Fruit fly (Drosophila melanogaster) whole organism, embryonic: ENCODE data around the gene mei-218.
A peak's percentile ranks its signal among the peaks of the same experiment; 100 is the strongest.

Experiments
- Abd-B ChIP-seq: fragments of 200-800 bp; sonication (Bioruptor generic); optimal IDR thresholded peaks from 2 replicates; lab custom pipeline; 2018; ENCODE audit warnings: missing biosample characterization, mild to moderate bottlenecking, missing genetic modification characterization, moderate library complexity
- Atf3 ChIP-seq: fragments of 200-800 bp; sonication (Bioruptor generic); optimal IDR thresholded peaks from 3 replicates; lab custom pipeline; 2016; ENCODE audit warnings: missing biosample characterization, missing genetic modification characterization
- CG10565 ChIP-seq: fragments of 200-800 bp; sonication (Bioruptor generic); optimal IDR thresholded peaks from 3 replicates; lab custom pipeline; 2016; ENCODE audit warnings: missing biosample characterization, mild to moderate bottlenecking, missing genetic modification characterization
- CG10654 ChIP-seq: fragments of 200-800 bp; sonication (Bioruptor generic); optimal IDR thresholded peaks from 2 replicates; lab custom pipeline; 2016; ENCODE audit warnings: missing biosample characterization, missing genetic modification characterization
- CG12744 ChIP-seq: fragments of 200-800 bp; sonication (Bioruptor generic); optimal IDR thresholded peaks from 2 replicates; lab custom pipeline; 2016; ENCODE audit warnings: missing biosample characterization, missing genetic modification characterization
- CG12942 ChIP-seq: fragments of 200-800 bp; sonication (Bioruptor generic); optimal IDR thresholded peaks from 3 replicates; lab custom pipeline; 2016; ENCODE audit warnings: missing biosample characterization, missing genetic modification characterization
- CG14014 ChIP-seq: fragments of 200-800 bp; sonication (Bioruptor generic); IDR thresholded peaks from 2 replicates; pipeline ENCODE4 v1.3.6; 2022; ENCODE audit warnings: missing biosample characterization, missing genetic modification characterization
- CG14667 ChIP-seq: fragments of 200-800 bp; sonication (Bioruptor generic); IDR thresholded peaks from 2 replicates; pipeline ENCODE4 v1.3.6; 2022; ENCODE audit warnings: missing biosample characterization, missing genetic modification characterization
- CG15011 ChIP-seq: fragments of 200-800 bp; sonication (Bioruptor generic); optimal IDR thresholded peaks from 3 replicates; lab custom pipeline; 2018; ENCODE audit warnings: missing biosample characterization, mild to moderate bottlenecking, missing genetic modification characterization
- CG17359 ChIP-seq: fragments of 200-800 bp; sonication (Bioruptor generic); optimal IDR thresholded peaks from 3 replicates; lab custom pipeline; 2018; ENCODE audit warnings: missing biosample characterization, mild to moderate bottlenecking, missing genetic modification characterization, moderate library complexity
- CG2120 ChIP-seq: fragments of 200-800 bp; sonication (Bioruptor generic); optimal IDR thresholded peaks from 3 replicates; lab custom pipeline; 2016; ENCODE audit warnings: missing biosample characterization, missing genetic modification characterization
- CG32767 ChIP-seq: fragments of 200-800 bp; sonication (Bioruptor generic); IDR thresholded peaks from 2 replicates; pipeline ENCODE4 v1.3.6; 2022; ENCODE audit warnings: missing biosample characterization, missing genetic modification characterization
- CG32772 ChIP-seq: fragments of 200-800 bp; sonication (Bioruptor generic); IDR thresholded peaks from 2 replicates; pipeline ENCODE4 v1.3.6; 2022; ENCODE audit warnings: missing biosample characterization, missing genetic modification characterization
- CG3281 ChIP-seq: fragments of 200-800 bp; sonication (Bioruptor generic); optimal IDR thresholded peaks from 3 replicates; lab custom pipeline; 2017; ENCODE audit warnings: missing biosample characterization, mild to moderate bottlenecking, missing genetic modification characterization
- CG33213 ChIP-seq: fragments of 200-800 bp; sonication (Bioruptor generic); optimal IDR thresholded peaks from 3 replicates; lab custom pipeline; 2016; ENCODE audit warnings: missing biosample characterization, missing genetic modification characterization
- CG34422 ChIP-seq: fragments of 200-800 bp; sonication (Bioruptor generic); IDR thresholded peaks from 3 replicates; pipeline ENCODE4 v1.3.6; 2022; ENCODE audit warnings: missing biosample characterization, missing genetic modification characterization
- CG6272 ChIP-seq: fragments of 200-800 bp; sonication (Bioruptor generic); IDR thresholded peaks from 2 replicates; pipeline ENCODE4 v1.3.6; 2022; ENCODE audit warnings: missing biosample characterization, missing genetic modification characterization
- CG7987 ChIP-seq: fragments of 200-800 bp; sonication (Bioruptor generic); optimal IDR thresholded peaks from 2 replicates; lab custom pipeline; 2018; ENCODE audit warnings: missing biosample characterization, mild to moderate bottlenecking, missing genetic modification characterization, moderate library complexity
- CG8089 ChIP-seq: fragments of 200-800 bp; sonication (Bioruptor generic); optimal IDR thresholded peaks from 3 replicates; lab custom pipeline; 2016; ENCODE audit warnings: missing biosample characterization, missing genetic modification characterization
- CG9215 ChIP-seq: fragments of 200-800 bp; sonication (Bioruptor generic); IDR thresholded peaks from 2 replicates; pipeline ENCODE4 v1.3.6; 2022; ENCODE audit warnings: missing biosample characterization, missing genetic modification characterization
- CG9817 ChIP-seq: fragments of 200-800 bp; sonication (Bioruptor generic); optimal IDR thresholded peaks from 2 replicates; lab custom pipeline; 2018; ENCODE audit warnings: missing biosample characterization, mild to moderate bottlenecking, missing genetic modification characterization, moderate library complexity
- Drgx ChIP-seq: fragments of 200-800 bp; sonication (Bioruptor generic); IDR thresholded peaks from 2 replicates; pipeline ENCODE4 v1.3.6; 2022; ENCODE audit warnings: missing biosample characterization, missing genetic modification characterization
- ERR ChIP-seq: fragments of 200-800 bp; sonication (Bioruptor generic); optimal IDR thresholded peaks from 2 replicates; lab custom pipeline; 2016; ENCODE audit warnings: missing biosample characterization, missing genetic modification characterization
- HLHmδ ChIP-seq: fragments of 200-800 bp; sonication (Bioruptor generic); optimal IDR thresholded peaks from 2 replicates; lab custom pipeline; 2018; ENCODE audit warnings: missing biosample characterization, mild to moderate bottlenecking, missing genetic modification characterization, moderate library complexity
- MTF-1 ChIP-seq: fragments of 200-800 bp; sonication (Bioruptor generic); optimal IDR thresholded peaks from 2 replicates; lab custom pipeline; 2018; ENCODE audit warnings: missing biosample characterization, mild to moderate bottlenecking, missing genetic modification characterization, borderline replicate concordance
- Rfx ChIP-seq: fragments of 200-800 bp; sonication (Bioruptor generic); IDR thresholded peaks from 2 replicates; pipeline ENCODE4 v1.3.6; 2022; ENCODE audit warnings: missing biosample characterization, missing genetic modification characterization
- Scr ChIP-seq: fragments of 200-800 bp; sonication (Bioruptor generic); IDR thresholded peaks from 2 replicates; pipeline ENCODE4 v1.3.6; 2022; ENCODE audit warnings: missing biosample characterization, missing genetic modification characterization; ENCODE audit not compliant: partially characterized antibody
- Six4 ChIP-seq: fragments of 200-800 bp; sonication (Bioruptor generic); optimal IDR thresholded peaks from 2 replicates; lab custom pipeline; 2016; ENCODE audit warnings: missing biosample characterization, missing genetic modification characterization
- Usf ChIP-seq: fragments of 200-800 bp; sonication (Bioruptor generic); optimal IDR thresholded peaks from 2 replicates; lab custom pipeline; 2017; ENCODE audit warnings: missing genotype, missing biosample characterization, missing genetic modification characterization
- YL-1 ChIP-seq: fragments of 200-800 bp; sonication (Bioruptor generic); optimal IDR thresholded peaks from 3 replicates; lab custom pipeline; 2017; ENCODE audit warnings: missing biosample characterization, mild to moderate bottlenecking, missing genetic modification characterization
- ac ChIP-seq: fragments of 200-800 bp; sonication (Bioruptor generic); optimal IDR thresholded peaks from 3 replicates; lab custom pipeline; 2017; ENCODE audit warnings: missing biosample characterization, mild to moderate bottlenecking, missing genetic modification characterization
- btn ChIP-seq: fragments of 200-800 bp; sonication (Bioruptor generic); optimal IDR thresholded peaks from 2 replicates; lab custom pipeline; 2016; ENCODE audit warnings: missing biosample characterization, missing genetic modification characterization
- cad ChIP-seq: fragments of >200 bp; optimal IDR thresholded peaks from 2 replicates; lab custom pipeline; 2017; ENCODE audit warnings: missing biosample characterization, missing genetic modification characterization
- cg ChIP-seq: fragments of 200-800 bp; sonication (Bioruptor generic); optimal IDR thresholded peaks from 3 replicates; lab custom pipeline; 2019; ENCODE audit warnings: missing biosample characterization, mild to moderate bottlenecking, missing genetic modification characterization, moderate library complexity
- chinmo ChIP-seq: fragments of 200-800 bp; sonication (Bioruptor generic); IDR thresholded peaks from 4 replicates; pipeline ENCODE4 v1.3.6; 2022; ENCODE audit warnings: missing biosample characterization, missing genetic modification characterization; ENCODE audit not compliant: partially characterized antibody
- eve ChIP-seq, 2 experiments: fragments of >200 bp; optimal IDR thresholded peaks; 2 replicates each; lab custom pipeline; 2017; ENCODE audit warnings: missing biosample characterization in 2 of 2, missing genetic modification characterization in 2 of 2
- eyg ChIP-seq: fragments of 200-800 bp; sonication (Bioruptor generic); optimal IDR thresholded peaks from 3 replicates; lab custom pipeline; 2016; ENCODE audit warnings: missing biosample characterization, missing genetic modification characterization
- grn ChIP-seq: fragments of 200-800 bp; sonication (Bioruptor generic); optimal IDR thresholded peaks from 3 replicates; lab custom pipeline; 2017; ENCODE audit warnings: missing biosample characterization, missing genetic modification characterization
- ham ChIP-seq: fragments of 200-800 bp; sonication (Bioruptor generic); IDR thresholded peaks from 2 replicates; pipeline ENCODE4 v1.3.6; 2022; ENCODE audit warnings: missing biosample characterization, missing genetic modification characterization
- insv ChIP-seq, 2 experiments: fragments of 200-800 bp; sonication (Bioruptor generic); optimal IDR thresholded peaks; 3 replicates each; lab custom pipeline; 2016 to 2018; ENCODE audit warnings: missing biosample characterization in 2 of 2, missing genetic modification characterization in 2 of 2
- inv ChIP-seq: fragments of 200-800 bp; sonication (Bioruptor generic); IDR thresholded peaks from 2 replicates; pipeline ENCODE4 v1.3.6; 2022; ENCODE audit warnings: missing biosample characterization, missing genetic modification characterization; ENCODE audit not compliant: partially characterized antibody
- jumu ChIP-seq: fragments of 200-800 bp; sonication (Bioruptor generic); optimal IDR thresholded peaks from 3 replicates; lab custom pipeline; 2016; ENCODE audit warnings: missing biosample characterization, missing genetic modification characterization
- lbe ChIP-seq: fragments of 200-800 bp; sonication (Bioruptor generic); optimal IDR thresholded peaks from 2 replicates; lab custom pipeline; 2016; ENCODE audit warnings: missing biosample characterization, mild to moderate bottlenecking, missing genetic modification characterization
- pnt ChIP-seq: fragments of 200-800 bp; sonication (Bioruptor generic); optimal IDR thresholded peaks from 3 replicates; lab custom pipeline; 2016; ENCODE audit warnings: missing biosample characterization, missing genetic modification characterization
- sd ChIP-seq: fragments of 200-800 bp; sonication (Bioruptor generic); optimal IDR thresholded peaks from 3 replicates; lab custom pipeline; 2018; ENCODE audit warnings: missing biosample characterization, mild to moderate bottlenecking, missing genetic modification characterization, moderate library complexity
- shn ChIP-seq: fragments of 200-800 bp; sonication (Bioruptor generic); optimal IDR thresholded peaks from 3 replicates; lab custom pipeline; 2016; ENCODE audit warnings: missing biosample characterization, missing genetic modification characterization
- unpg ChIP-seq: fragments of 200-800 bp; sonication (Bioruptor generic); optimal IDR thresholded peaks from 3 replicates; lab custom pipeline; 2018; ENCODE audit warnings: missing biosample characterization, mild to moderate bottlenecking, missing genetic modification characterization, moderate library complexity
- yki ChIP-seq: fragments of >200 bp; optimal IDR thresholded peaks from 3 replicates; lab custom pipeline; 2018
- zfh1 ChIP-seq: fragments of 200-800 bp; sonication (Bioruptor generic); IDR thresholded peaks from 3 replicates; pipeline ENCODE4 v1.3.6; 2022; ENCODE audit warnings: missing biosample characterization, missing genetic modification characterization

Gene mei-218

dm6 chrX:17091062-17091904, 51.5 kb downstream of the mei-218 start, which contains the start of the genes CG16700 and CG4991 (continued):
- TF ChIP-seq YL-1 (GFP tag; lab: Kevin White, UChicago) (peak; percentile 20), CG17359 (tag; lab: Kevin White, UChicago) (peak; percentile 70), Atf3 (GFP tag; lab: Kevin White, UChicago) (no peak), CG10654 (GFP tag; lab: Kevin White, UChicago) (peak; percentile 54), grn (GFP tag; lab: Kevin White, UChicago) (no peak), yki (lab: Kevin White, UChicago) (no peak), Rfx (GFP tag; lab: Robert Waterston, UW) (peak; percentile 82), insv (GFP tag; optimal IDR thresholded peaks at IDR 0.05; lab: Kevin White, UChicago) (peak in 1 of 2 experiments; percentile 20), CG12942 (GFP tag; lab: Kevin White, UChicago) (peak; percentile 48), inv (GFP tag; lab: Robert Waterston, UW) (no peak), CG6272 (peak; percentile 32; the same call in 1 of the 2 replicates), CG9817 (tag; lab: Kevin White, UChicago) (peak; percentile 67), CG9215 (peak; percentile 82), CG15011 (GFP tag; lab: Kevin White, UChicago) (peak; percentile 65), pnt (GFP tag; lab: Kevin White, UChicago) (no peak), MTF-1 (GFP tag; lab: Kevin White, UChicago) (no peak), Abd-B (GFP tag; lab: Kevin White, UChicago) (peak; percentile 78), HLHmδ (GFP tag; lab: Kevin White, UChicago) (no peak), zfh1 (GFP tag; lab: Robert Waterston, UW) (peak; percentile 73), CG14667 (GFP tag; lab: Robert Waterston, UW) (peak; percentile 59; the same call in 1 of the 2 replicates), jumu (GFP tag; lab: Kevin White, UChicago) (no peak), sd (peak; percentile 98), CG10565 (no peak), CG32772 (GFP tag; lab: Robert Waterston, UW) (peak; percentile 65), CG3281 (GFP tag; lab: Kevin White, UChicago) (peak; percentile 84), CG2120 (GFP tag; lab: Kevin White, UChicago) (peak; percentile 63), eyg (no peak), chinmo (0 out of 4 replicates have a peak, but pooled peaks have one; percentile 43), unpg (GFP tag; lab: Kevin White, UChicago) (peak; percentile 69), ham (GFP tag; lab: Robert Waterston, UW) (no peak), CG12744 (GFP tag; lab: Kevin White, UChicago) (no peak), CG7987 (GFP tag; lab: Kevin White, UChicago) (no peak), CG32767 (peak; percentile 70; the same call in 1 of the 2 replicates), ac (GFP tag; lab: Kevin White, UChicago) (no peak), CG14014 (GFP tag; lab: Robert Waterston, UW) (peak; percentile 71), Scr (no peak), shn (GFP tag; lab: Kevin White, UChicago) (no peak), CG34422 (peak; percentile 65; the same call in 1 of the 3 replicates), cad (GFP tag; lab: Kevin White, UChicago) (no peak), cg (no peak), Six4 (GFP tag; lab: Kevin White, UChicago) (peak; percentile 43), btn (no peak), CG33213 (no peak), Usf (peak; percentile 81), Drgx (peak; percentile 62), ERR (GFP tag; lab: Kevin White, UChicago) (no peak), CG8089 (no peak), lbe (no peak), eve (GFP tag; optimal IDR thresholded peaks at IDR 0.05; lab: Kevin White, UChicago) (peak in 1 of 2 experiments; percentile 69)
